Fruit fly (Drosophila melanogaster): ENCODE measurements around the gene CG42450.

Gene CG42450

DNA sequence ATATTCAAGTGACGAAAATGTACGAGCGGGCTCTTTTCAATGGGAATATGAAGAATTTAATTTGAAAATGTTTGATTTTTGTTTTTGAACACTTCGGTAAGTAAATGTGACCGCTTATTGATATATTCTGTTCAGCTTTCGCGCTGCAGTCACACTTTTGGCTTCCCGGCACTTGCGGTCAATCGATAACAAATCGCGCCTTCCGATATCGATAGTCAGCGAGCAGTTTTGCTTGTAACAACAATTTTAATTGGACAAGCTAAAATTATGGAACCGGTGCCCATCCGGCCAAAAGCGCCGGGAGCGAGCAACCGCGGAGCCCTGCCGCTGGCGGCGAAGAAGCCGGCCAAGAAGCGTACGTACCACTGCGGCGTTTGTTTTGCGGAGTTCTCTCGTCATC is 17.3 kb downstream of the CG42450 start, which contains the start of gene CG7101 (continued):
- TF ChIP-seq gsb (GFP tag; IDR thresholded peaks at IDR 0.05) (no peak), Six4 (GFP tag; optimal IDR thresholded peaks at IDR 0.05) (no peak), Deaf1 (tag; optimal IDR thresholded peaks at IDR 0.05) (no peak), onecut (GFP tag; IDR thresholded peaks at IDR 0.05) (no peak), sna (GFP tag; IDR thresholded peaks at IDR 0.05; ENCODE audit: partially characterized antibody) (peak; percentile 70), CG17802 (tag; optimal IDR thresholded peaks at IDR 0.05) (no peak), cad (GFP tag; optimal IDR thresholded peaks at IDR 0.05) (no peak), jing (GFP tag; optimal IDR thresholded peaks at IDR 0.05) (no peak), Neu2 (GFP tag; optimal IDR thresholded peaks at IDR 0.05; ENCODE audit: borderline replicate concordance) (no peak), D19A (tag; optimal IDR thresholded peaks at IDR 0.05) (no peak), CG18599 (GFP tag; optimal IDR thresholded peaks at IDR 0.05) (no peak), danr (GFP tag; IDR thresholded peaks at IDR 0.05) (no peak), CG14710 (tag; optimal IDR thresholded peaks at IDR 0.05) (peak; percentile 28), dati (GFP tag; IDR thresholded peaks at IDR 0.05) (no peak), YL-1 (GFP tag; optimal IDR thresholded peaks at IDR 0.05) (peak; percentile 6), dysf (GFP tag; IDR thresholded peaks at IDR 0.05) (no peak), pb (GFP tag; optimal IDR thresholded peaks at IDR 0.05) (no peak), CG7745 (tag; optimal IDR thresholded peaks at IDR 0.05) (no peak), Atf-2 (GFP tag; optimal IDR thresholded peaks at IDR 0.05) (no peak), E2f2 (GFP tag; IDR thresholded peaks at IDR 0.05) (peak; percentile 81), kah (GFP tag; optimal IDR thresholded peaks at IDR 0.05) (no peak), CG13287 (GFP tag; IDR thresholded peaks at IDR 0.05; ENCODE audit: partially characterized antibody) (peak; percentile 79), Blimp-1 (GFP tag; optimal IDR thresholded peaks at IDR 0.05) (no peak), CG8944 (GFP tag; optimal IDR thresholded peaks at IDR 0.05) (no peak), zf30C (GFP tag; optimal IDR thresholded peaks at IDR 0.05) (no peak), Aef1 (GFP tag; IDR thresholded peaks at IDR 0.05) (no peak), CG2712 (tag; optimal IDR thresholded peaks at IDR 0.05) (no peak), Usf (GFP tag; optimal IDR thresholded peaks at IDR 0.05) (no peak), jumu (GFP tag; optimal IDR thresholded peaks at IDR 0.05) (no peak), run (tag; optimal IDR thresholded peaks at IDR 0.05) (no peak), ara (GFP tag; IDR thresholded peaks at IDR 0.05) (no peak), Max (GFP tag; optimal IDR thresholded peaks at IDR 0.05) (no peak), CG30020 (tag; optimal IDR thresholded peaks at IDR 0.05) (peak; percentile 25), CG13424 (tag; optimal IDR thresholded peaks at IDR 0.05) (no peak), pum (GFP tag; optimal IDR thresholded peaks at IDR 0.05) (no peak), ems (GFP tag; optimal IDR thresholded peaks at IDR 0.05) (no peak), cg (GFP tag; optimal IDR thresholded peaks at IDR 0.05) (no peak), CG10321 (GFP tag; IDR thresholded peaks at IDR 0.05) (no peak), CG6175 (GFP tag; IDR thresholded peaks at IDR 0.05) (no peak), phol (tag; optimal IDR thresholded peaks at IDR 0.05) (peak; percentile 11), CG10274 (GFP tag; optimal IDR thresholded peaks at IDR 0.05) (no peak), CG16813 (GFP tag; IDR thresholded peaks at IDR 0.05; ENCODE audit: partially characterized antibody) (peak; percentile 57), croc (GFP tag; conservative IDR thresholded peaks at IDR 0.05) (no peak), CG15696 (tag; optimal IDR thresholded peaks at IDR 0.05) (no peak), Pdp1 (GFP tag; optimal IDR thresholded peaks at IDR 0.05) (peak in 1 of 2 experiments; percentile 37), CG17568 (GFP tag; optimal IDR thresholded peaks at IDR 0.05) (no peak), vfl (GFP tag; optimal IDR thresholded peaks at IDR 0.05) (no peak), CG32532 (GFP tag; IDR thresholded peaks at IDR 0.05) (no peak), Hey (tag; optimal IDR thresholded peaks at IDR 0.05) (no peak), CG6854 (GFP tag; optimal IDR thresholded peaks at IDR 0.05) (no peak), HmgD (GFP tag; optimal IDR thresholded peaks at IDR 0.05) (no peak), rib (GFP tag; IDR thresholded peaks at IDR 0.05) (0 out of 2 replicates have a peak, but pooled peaks have one; percentile 17)
